Worm (Caenorhabditis elegans) whole organism, L4 larva: ENCODE data around the gene mboa-4.

Experiments used
- F26F4.8 ChIP-seq: fragments of 200-800 bp; sonication (Bioruptor generic); conservative IDR thresholded peaks from 2 replicates; pipeline ENCODE4 v1.3.6; 2022; ENCODE audit warnings: missing genetic modification characterization, missing compliant biosample characterization
- Y105C5A.15 ChIP-seq: fragments of 200-800 bp; sonication (Bioruptor generic); IDR thresholded peaks from 2 replicates; pipeline ENCODE4 v1.3.6; 2022; ENCODE audit warnings: missing genetic modification characterization, missing compliant biosample characterization
- mdl-1 ChIP-seq, 2 experiments: fragments of 150-350 bp in 1 of 2; sonication (generic microtip) in 1 of 2; optimal IDR thresholded peaks; 2 replicates each; lab custom pipeline; 2014 to 2017; ENCODE audit warnings: missing biosample characterization in 2 of 2, missing genetic modification characterization in 2 of 2
- mes-2 ChIP-seq: sonication (generic microtip); optimal IDR thresholded peaks from 2 replicates; lab custom pipeline; 2016; ENCODE audit warnings: missing genotype, mild to moderate bottlenecking, missing genetic modification characterization, missing compliant biosample characterization; ENCODE audit not compliant: poor library complexity, severe bottlenecking
- nhr-11 ChIP-seq: fragments of 150-350 bp; optimal IDR thresholded peaks from 2 replicates; lab custom pipeline; 2014; ENCODE audit warnings: missing biosample characterization, missing genetic modification characterization
- snpc-4 ChIP-seq: fragments of 150-350 bp; optimal IDR thresholded peaks from 2 replicates; lab custom pipeline; 2014; ENCODE audit warnings: missing biosample characterization, missing genetic modification characterization

ce11 chrIV:11176967-11177366 lies 17.2 kb upstream of the mboa-4 start, which contains the start of gene rap-3:
- TF ChIP-seq F26F4.8 (GFP tag; lab: Robert Waterston, UW) = no peak
- TF ChIP-seq mdl-1 (tag; optimal IDR thresholded peaks at IDR 0.05; lab: Kevin White, UChicago) = no peak
- TF ChIP-seq snpc-4 (tag; lab: Kevin White, UChicago) = no peak
- TF ChIP-seq nhr-11 = no peak
- TF ChIP-seq mes-2 (tag; lab: Kevin White, UChicago) = no peak
- TF ChIP-seq Y105C5A.15 (GFP tag; lab: Robert Waterston, UW) = no peak
